Worm (Caenorhabditis elegans): ENCODE data around the gene appg-1.

appg-1 gene

DNA sequence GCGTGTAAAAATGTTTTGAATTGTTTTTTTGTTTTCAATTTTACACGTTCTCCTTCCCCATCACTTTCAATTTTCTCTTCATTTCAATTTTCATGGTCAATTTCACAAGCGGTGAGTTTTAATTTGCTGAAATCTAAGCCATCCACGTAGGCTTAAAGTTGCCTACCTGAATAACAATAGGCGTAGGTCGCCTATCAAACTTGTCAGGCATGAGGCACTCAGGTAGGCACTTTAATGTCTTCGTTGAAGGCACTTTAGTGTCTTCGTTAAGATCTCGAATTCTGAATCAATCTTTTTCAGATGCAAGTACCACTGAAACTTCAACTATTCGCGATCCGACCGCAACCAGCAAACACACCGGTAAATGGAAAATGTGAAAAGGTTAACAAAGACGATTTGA is 16.5 kb upstream of the appg-1 start, which contains the start of gene ZK970.8:
Gene ZK970.8 (plus strand): TSS at position 301 of the 400 bp plus-strand sequence.
- TF ChIP-seq C34F6.9 (tag; optimal IDR thresholded peaks at IDR 0.05), result no peak
- TF ChIP-seq F13H6.1 (tag; optimal IDR thresholded peaks at IDR 0.05), result no peak
- TF ChIP-seq ztf-11 (tag; optimal IDR thresholded peaks at IDR 0.05), result no peak
- TF ChIP-seq sem-4 (tag; optimal IDR thresholded peaks at IDR 0.05), result no peak
- TF ChIP-seq lin-11 (tag; optimal IDR thresholded peaks at IDR 0.05), result no peak
- no peak for TF ChIP-seq fos-1 (tag; optimal IDR thresholded peaks at IDR 0.05)
- no peak for TF ChIP-seq alr-1 (tag; optimal IDR thresholded peaks at IDR 0.05)
- no peak for TF ChIP-seq nhr-237 (tag; optimal IDR thresholded peaks at IDR 0.05)
- no peak for TF ChIP-seq gmeb-1 (tag; optimal IDR thresholded peaks at IDR 0.05)
- no peak for TF ChIP-seq skn-1 (tag; optimal IDR thresholded peaks at IDR 0.05)
- no peak for TF ChIP-seq Y55F3AM.14 (GFP tag; optimal IDR thresholded peaks at IDR 0.05)
- no peak for TF ChIP-seq ztf-1 (GFP tag; conservative IDR thresholded peaks at IDR 0.05)
- TF ChIP-seq lsy-2 (tag; optimal IDR thresholded peaks at IDR 0.05), result no peak
- TF ChIP-seq unc-39 (tag; optimal IDR thresholded peaks at IDR 0.05), result no peak

DNA sequence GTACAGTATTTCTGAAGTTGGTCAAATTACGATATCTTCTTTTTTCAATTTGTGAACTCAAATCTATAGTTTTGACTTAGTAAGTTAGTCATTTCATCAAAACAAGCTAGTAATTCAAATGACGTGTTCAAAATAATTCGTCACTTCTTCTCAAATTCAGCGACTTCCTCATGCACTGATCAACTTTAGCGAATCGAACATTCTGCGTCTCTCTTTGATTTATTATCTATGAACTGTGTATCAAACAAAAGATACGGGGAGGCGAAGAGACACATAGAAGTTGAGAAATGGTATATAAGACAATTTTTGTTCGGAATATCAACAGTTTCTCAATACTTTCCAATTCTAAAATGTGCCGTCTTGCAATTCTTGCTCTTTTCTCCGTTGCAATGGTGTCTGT is 13.9 kb upstream of the appg-1 start, which contains the start of gene srlf-34:
Gene srlf-34 (plus strand): TSS at position 321 of the 400 bp plus-strand sequence.
- TF ChIP-seq fos-1 (tag; optimal IDR thresholded peaks at IDR 0.05) (no peak), ztf-4 (tag; optimal IDR thresholded peaks at IDR 0.05) (no peak), nhr-23 (tag; optimal IDR thresholded peaks at IDR 0.05) (no peak), sma-3 (GFP tag; optimal IDR thresholded peaks at IDR 0.05) (peak; percentile 84), elt-3 (tag; optimal IDR thresholded peaks at IDR 0.05) (no peak), egl-27 (tag; optimal IDR thresholded peaks at IDR 0.05) (peak; percentile 6)

DNA sequence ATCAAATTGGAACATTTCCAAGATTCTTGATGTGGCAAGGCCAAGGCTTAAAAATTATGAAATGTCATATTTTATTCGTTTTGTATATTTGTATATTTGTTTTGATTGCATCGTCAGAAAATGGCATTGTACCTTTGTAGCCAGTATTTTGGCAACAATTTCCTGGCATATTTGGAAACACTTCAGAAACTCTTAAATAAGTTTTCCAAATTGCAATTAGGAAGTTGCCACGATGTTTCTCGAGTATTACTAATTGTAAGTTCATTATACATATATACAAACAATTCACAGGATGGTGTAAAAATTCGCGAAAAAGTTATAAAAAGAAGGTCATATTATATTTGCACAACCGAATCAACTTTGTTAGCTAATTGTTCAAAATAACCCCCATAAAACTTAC is 10.6 kb upstream of the appg-1 start, which contains the start of gene idpp-8:
Gene idpp-8 (plus strand): TSS at position 301 of the 400 bp plus-strand sequence.
- TF ChIP-seq unc-62 (GFP tag; optimal IDR thresholded peaks at IDR 0.05) (no peak), dmd-4 (tag; optimal IDR thresholded peaks at IDR 0.05) (no peak)

DNA sequence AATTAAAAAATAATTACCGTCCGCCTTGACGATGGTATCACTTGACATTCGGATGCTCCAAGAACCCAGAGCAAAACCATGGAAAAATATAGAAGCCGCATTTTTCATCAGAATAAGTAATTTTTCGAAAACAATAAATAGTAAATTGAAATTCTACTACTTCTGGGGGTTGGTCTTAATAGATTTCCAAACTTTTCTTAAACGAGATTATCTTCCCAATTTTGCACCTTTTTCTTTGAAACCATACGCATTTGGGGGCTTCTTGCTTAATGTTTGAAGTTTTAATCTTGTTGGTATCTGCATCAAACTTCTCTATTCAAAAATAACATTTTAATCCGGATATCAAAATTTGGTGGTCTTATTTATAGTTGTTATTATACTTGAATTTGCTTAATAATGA is 9.7 kb upstream of the appg-1 start, which contains the start of gene gcy-5:
Gene gcy-5 (minus strand): TSS at position 101 of the 400 bp plus-strand sequence.
- TF ChIP-seq skn-1 (tag; optimal IDR thresholded peaks at IDR 0.05) (no peak), sem-4 (tag; optimal IDR thresholded peaks at IDR 0.05) (no peak), mab-5 (tag; optimal IDR thresholded peaks at IDR 0.05) (no peak), sma-3 (GFP tag; optimal IDR thresholded peaks at IDR 0.05) (no peak), nhr-23 (tag; optimal IDR thresholded peaks at IDR 0.05) (no peak), elt-3 (tag; optimal IDR thresholded peaks at IDR 0.05) (no peak), nhr-129 (tag; optimal IDR thresholded peaks at IDR 0.05) (no peak), ztf-11 (tag; optimal IDR thresholded peaks at IDR 0.05) (no peak), ztf-4 (tag; optimal IDR thresholded peaks at IDR 0.05) (no peak), ztf-1 (GFP tag; conservative IDR thresholded peaks at IDR 0.05) (no peak), lsy-2 (tag; optimal IDR thresholded peaks at IDR 0.05) (no peak), zag-1 (tag; optimal IDR thresholded peaks at IDR 0.05) (no peak), ceh-82 (tag; optimal IDR thresholded peaks at IDR 0.05) (no peak), ZK546.5 (tag; optimal IDR thresholded peaks at IDR 0.05) (no peak), lin-13 (GFP tag; optimal IDR thresholded peaks at IDR 0.05) (no peak), Y55F3AM.14 (GFP tag; optimal IDR thresholded peaks at IDR 0.05) (no peak), lin-11 (tag; optimal IDR thresholded peaks at IDR 0.05) (no peak), elt-1 (tag; optimal IDR thresholded peaks at IDR 0.05) (no peak), ama-1 (optimal IDR thresholded peaks at IDR 0.05) (no peak), blmp-1 (tag; optimal IDR thresholded peaks at IDR 0.05; ENCODE audit: insufficient read depth) (no peak)

DNA sequence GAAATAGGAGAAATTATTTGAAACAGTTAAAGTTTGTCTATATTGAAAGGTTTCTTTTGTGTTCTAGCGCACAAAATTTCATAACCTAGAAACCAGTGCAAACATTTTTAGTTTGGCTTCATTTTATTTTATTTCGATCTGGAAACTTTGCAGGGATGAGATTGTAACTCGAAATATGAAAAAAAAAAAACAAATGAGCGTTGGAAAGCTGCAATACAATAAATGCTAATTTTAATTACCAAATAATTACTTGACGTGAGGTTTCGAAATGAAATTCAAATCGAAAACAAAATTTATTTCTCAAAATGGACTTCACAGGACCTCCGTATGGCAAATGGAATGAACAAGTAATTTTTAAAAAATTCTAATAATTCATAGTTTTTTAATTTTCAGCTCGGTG is 8.8 kb upstream of the appg-1 start, which contains the start of gene M02G9.4:
Gene M02G9.4 (plus strand): TSS at position 301 of the 400 bp plus-strand sequence.
- TF ChIP-seq ztf-4 (tag; optimal IDR thresholded peaks at IDR 0.05) (no peak), lin-11 (tag; optimal IDR thresholded peaks at IDR 0.05) (no peak), mdl-1 (tag; optimal IDR thresholded peaks at IDR 0.05) (no peak), sem-4 (tag; optimal IDR thresholded peaks at IDR 0.05) (no peak), aly-2 (tag; optimal IDR thresholded peaks at IDR 0.05) (no peak), unc-62 (GFP tag; optimal IDR thresholded peaks at IDR 0.05) (no peak), Y55F3AM.14 (GFP tag; optimal IDR thresholded peaks at IDR 0.05) (no peak), mab-5 (tag; optimal IDR thresholded peaks at IDR 0.05) (no peak), R02D3.7 (tag; optimal IDR thresholded peaks at IDR 0.05) (no peak), crh-2 (tag; optimal IDR thresholded peaks at IDR 0.05) (no peak), fos-1 (tag; optimal IDR thresholded peaks at IDR 0.05) (no peak), zag-1 (tag; optimal IDR thresholded peaks at IDR 0.05) (no peak)

Measured in whole organism, L2 larva.